Fruit fly (Drosophila melanogaster) whole organism, embryonic: ENCODE data around the gene CG31798.
A peak's percentile ranks its signal among the peaks of the same experiment; 100 is the strongest.

Experiments
- Bgb ChIP-seq: fragments of 200-800 bp; sonication (Bioruptor generic); IDR thresholded peaks from 2 replicates; pipeline ENCODE4 v1.3.6; 2022; ENCODE audit warnings: missing biosample characterization, missing genetic modification characterization; ENCODE audit not compliant: partially characterized antibody
- BtbVII ChIP-seq: fragments of 200-800 bp; sonication (Bioruptor generic); optimal IDR thresholded peaks from 3 replicates; lab custom pipeline; 2017; ENCODE audit warnings: missing biosample characterization, mild to moderate bottlenecking, missing genetic modification characterization
- CG12071 ChIP-seq: fragments of 200-800 bp; sonication (Bioruptor generic); optimal IDR thresholded peaks from 3 replicates; lab custom pipeline; 2018; ENCODE audit warnings: missing biosample characterization, mild to moderate bottlenecking, missing genetic modification characterization
- CG12659 ChIP-seq: fragments of 200-800 bp; sonication (Bioruptor generic); optimal IDR thresholded peaks from 3 replicates; lab custom pipeline; 2017; ENCODE audit warnings: mild to moderate bottlenecking, missing biosample characterization, missing genetic modification reagents, missing genetic modification characterization
- CG14965 ChIP-seq: fragments of 200-800 bp; sonication (Bioruptor generic); optimal IDR thresholded peaks from 2 replicates; lab custom pipeline; 2016; ENCODE audit warnings: missing biosample characterization, missing genetic modification characterization, borderline replicate concordance
- CG17612 ChIP-seq: fragments of 200-800 bp; sonication (Bioruptor generic); IDR thresholded peaks from 2 replicates; pipeline ENCODE4 v1.3.6; 2022; ENCODE audit warnings: missing biosample characterization, missing genetic modification characterization
- CG33557 ChIP-seq: fragments of 200-800 bp; sonication (Bioruptor generic); optimal IDR thresholded peaks from 2 replicates; lab custom pipeline; 2019; ENCODE audit warnings: missing biosample characterization, mild to moderate bottlenecking, missing genetic modification characterization, moderate library complexity
- CG3847 ChIP-seq: fragments of 200-800 bp; sonication (Bioruptor generic); IDR thresholded peaks from 2 replicates; pipeline ENCODE4 v1.3.6; 2022; ENCODE audit warnings: missing biosample characterization, missing genetic modification characterization
- CG4617 ChIP-seq: fragments of 200-800 bp; sonication (Bioruptor generic); optimal IDR thresholded peaks from 3 replicates; lab custom pipeline; 2016; ENCODE audit warnings: missing biosample characterization, missing genetic modification characterization, borderline replicate concordance
- CG6689 ChIP-seq: fragments of 200-800 bp; sonication (Bioruptor generic); IDR thresholded peaks from 2 replicates; pipeline ENCODE4 v1.3.6; 2022; ENCODE audit warnings: missing biosample characterization, missing genetic modification characterization
- CG6791 ChIP-seq: fragments of 200-800 bp; sonication (Bioruptor generic); IDR thresholded peaks from 3 replicates; pipeline ENCODE4 v1.3.6; 2022; ENCODE audit warnings: missing biosample characterization, missing genetic modification characterization; ENCODE audit not compliant: partially characterized antibody
- CG7556 ChIP-seq: fragments of 200-800 bp; sonication (Bioruptor generic); optimal IDR thresholded peaks from 2 replicates; lab custom pipeline; 2017; ENCODE audit warnings: missing biosample characterization, mild to moderate bottlenecking, missing genetic modification characterization
- CG7745 ChIP-seq: fragments of 200-800 bp; sonication (Bioruptor generic); optimal IDR thresholded peaks from 2 replicates; lab custom pipeline; 2018; ENCODE audit warnings: missing biosample characterization, mild to moderate bottlenecking, missing genetic modification characterization, moderate library complexity
- CG8089 ChIP-seq: fragments of 200-800 bp; sonication (Bioruptor generic); optimal IDR thresholded peaks from 3 replicates; lab custom pipeline; 2016; ENCODE audit warnings: missing biosample characterization, missing genetic modification characterization
- CG8359 ChIP-seq: fragments of 200-800 bp; sonication (Bioruptor generic); optimal IDR thresholded peaks from 2 replicates; lab custom pipeline; 2017; ENCODE audit warnings: missing biosample characterization, mild to moderate bottlenecking, missing genetic modification characterization, borderline replicate concordance
- CG8944 ChIP-seq: fragments of 200-800 bp; sonication (Bioruptor generic); optimal IDR thresholded peaks from 3 replicates; lab custom pipeline; 2016; ENCODE audit warnings: missing biosample characterization, missing genetic modification characterization
- CG9817 ChIP-seq: fragments of 200-800 bp; sonication (Bioruptor generic); optimal IDR thresholded peaks from 2 replicates; lab custom pipeline; 2018; ENCODE audit warnings: missing biosample characterization, mild to moderate bottlenecking, missing genetic modification characterization, moderate library complexity
- Deaf1 ChIP-seq: fragments of 200-800 bp; optimal IDR thresholded peaks from 3 replicates; lab custom pipeline; 2019; ENCODE audit warnings: missing biosample characterization, mild to moderate bottlenecking, missing genetic modification characterization, moderate library complexity
- Dref ChIP-seq: fragments of 200-800 bp; sonication (Bioruptor generic); IDR thresholded peaks from 2 replicates; pipeline ENCODE4 v1.3.6; 2022; ENCODE audit warnings: missing biosample characterization, missing genetic modification characterization
- Drgx ChIP-seq: fragments of 200-800 bp; sonication (Bioruptor generic); IDR thresholded peaks from 2 replicates; pipeline ENCODE4 v1.3.6; 2022; ENCODE audit warnings: missing biosample characterization, missing genetic modification characterization
- E2f1 ChIP-seq: fragments of 200-800 bp; sonication (Bioruptor generic); IDR thresholded peaks from 2 replicates; pipeline ENCODE4 v1.3.6; 2022; ENCODE audit warnings: missing biosample characterization, missing genetic modification characterization
- ERR ChIP-seq: fragments of 200-800 bp; sonication (Bioruptor generic); optimal IDR thresholded peaks from 2 replicates; lab custom pipeline; 2016; ENCODE audit warnings: missing biosample characterization, missing genetic modification characterization
- H2.0 ChIP-seq: fragments of 200-800 bp; sonication (Bioruptor generic); IDR thresholded peaks from 2 replicates; pipeline ENCODE4 v1.3.6; 2022; ENCODE audit warnings: missing biosample characterization, missing genetic modification characterization
- Hand ChIP-seq: fragments of 200-800 bp; sonication (Bioruptor generic); optimal IDR thresholded peaks from 2 replicates; lab custom pipeline; 2017; ENCODE audit warnings: mild to moderate bottlenecking, missing biosample characterization, missing genetic modification reagents, missing genetic modification characterization
- Mad ChIP-seq: fragments of 200-800 bp; sonication (Bioruptor generic); optimal IDR thresholded peaks from 2 replicates; lab custom pipeline; 2016; ENCODE audit warnings: missing biosample characterization, missing genetic modification characterization
- Med ChIP-seq: fragments of 200-800 bp; sonication (Bioruptor generic); peaks from one replicate; lab custom pipeline; 2016; ENCODE audit warnings: missing biosample characterization, missing genetic modification characterization, mild to moderate bottlenecking, inconsistent platforms, moderate library complexity
- NFAT ChIP-seq: fragments of 200-800 bp; sonication (Bioruptor generic); IDR thresholded peaks from 2 replicates; pipeline ENCODE4 v1.3.6; 2022; ENCODE audit warnings: missing biosample characterization, missing genetic modification characterization
- NK7.1 ChIP-seq: fragments of 200-800 bp; sonication (Bioruptor generic); optimal IDR thresholded peaks from 3 replicates; lab custom pipeline; 2016; ENCODE audit warnings: missing biosample characterization, missing genetic modification characterization
- Optix ChIP-seq: fragments of 200-800 bp; sonication (Bioruptor generic); IDR thresholded peaks from 3 replicates; pipeline ENCODE4 v1.3.6; 2022; ENCODE audit warnings: missing biosample characterization, missing genetic modification characterization
- Six4 ChIP-seq: fragments of 200-800 bp; sonication (Bioruptor generic); optimal IDR thresholded peaks from 2 replicates; lab custom pipeline; 2016; ENCODE audit warnings: missing biosample characterization, missing genetic modification characterization
- Xbp1 ChIP-seq: fragments of 200-800 bp; sonication (Bioruptor generic); optimal IDR thresholded peaks from 3 replicates; lab custom pipeline; 2016; ENCODE audit warnings: missing biosample characterization, mild to moderate bottlenecking, missing genetic modification characterization
- ara ChIP-seq: fragments of 200-800 bp; sonication (Bioruptor generic); IDR thresholded peaks from 2 replicates; pipeline ENCODE4 v1.3.6; 2022; ENCODE audit warnings: missing biosample characterization, missing genetic modification characterization
- cad ChIP-seq: fragments of >200 bp; optimal IDR thresholded peaks from 2 replicates; lab custom pipeline; 2017; ENCODE audit warnings: missing biosample characterization, missing genetic modification characterization
- chinmo ChIP-seq: fragments of 200-800 bp; sonication (Bioruptor generic); IDR thresholded peaks from 4 replicates; pipeline ENCODE4 v1.3.6; 2022; ENCODE audit warnings: missing biosample characterization, missing genetic modification characterization; ENCODE audit not compliant: partially characterized antibody
- dysf ChIP-seq: fragments of 200-800 bp; sonication (Bioruptor generic); IDR thresholded peaks from 3 replicates; pipeline ENCODE4 v1.3.6; 2022; ENCODE audit warnings: missing biosample characterization, missing genetic modification characterization
- grau ChIP-seq: fragments of 200-800 bp; optimal IDR thresholded peaks from 3 replicates; lab custom pipeline; 2019; ENCODE audit warnings: missing biosample characterization, mild to moderate bottlenecking, missing genetic modification characterization, moderate library complexity
- nom ChIP-seq: fragments of 200-800 bp; sonication (Bioruptor generic); optimal IDR thresholded peaks from 2 replicates; lab custom pipeline; 2017; ENCODE audit warnings: missing biosample characterization, missing genetic modification characterization, mild to moderate bottlenecking, moderate library complexity, missing genetic modification reagents
- odd ChIP-seq: fragments of 200-800 bp; sonication (Bioruptor generic); optimal IDR thresholded peaks from 2 replicates; lab custom pipeline; 2017; ENCODE audit warnings: missing biosample characterization, mild to moderate bottlenecking, missing genetic modification characterization
- org-1 ChIP-seq: fragments of 200-800 bp; sonication (Bioruptor generic); optimal IDR thresholded peaks from 2 replicates; lab custom pipeline; 2017; ENCODE audit warnings: missing biosample characterization, missing genetic modification characterization
- pho ChIP-seq: fragments of 200-800 bp; sonication (Bioruptor generic); optimal IDR thresholded peaks from 2 replicates; lab custom pipeline; 2016; ENCODE audit warnings: missing biosample characterization, missing genetic modification characterization
- prd ChIP-seq, 3 experiments: fragments of >200 bp in 2 of 3; fragments of 200-800 bp in 1 of 3; sonication (Bioruptor generic) in 1 of 3; optimal IDR thresholded peaks in 2 of 3; IDR thresholded peaks in 1 of 3; 2 replicates in 2 of 3; 3 replicates in 1 of 3; pipeline versions ENCODE4 v1.3.6 to Lab custom; 2017 to 2022; ENCODE audit warnings: missing biosample characterization in 1 of 3, missing genetic modification characterization in 1 of 3
- pum ChIP-seq: fragments of 200-800 bp; sonication (Bioruptor generic); optimal IDR thresholded peaks from 2 replicates; lab custom pipeline; 2016; ENCODE audit warnings: missing biosample characterization, missing genetic modification characterization
- ro ChIP-seq: fragments of 200-800 bp; sonication (Bioruptor generic); IDR thresholded peaks from 2 replicates; pipeline ENCODE4 v1.3.6; 2022; ENCODE audit warnings: missing biosample characterization, missing genetic modification characterization
- sd ChIP-seq: fragments of 200-800 bp; sonication (Bioruptor generic); optimal IDR thresholded peaks from 3 replicates; lab custom pipeline; 2018; ENCODE audit warnings: missing biosample characterization, mild to moderate bottlenecking, missing genetic modification characterization, moderate library complexity
- sens ChIP-seq: fragments of 200-800 bp; sonication (Bioruptor generic); peaks from one replicate; lab custom pipeline; 2016; ENCODE audit warnings: missing biosample characterization, missing genetic modification characterization
- slbo ChIP-seq: fragments of 200-800 bp; sonication (Bioruptor generic); IDR thresholded peaks from 2 replicates; pipeline ENCODE4 v1.3.6; 2022; ENCODE audit warnings: missing biosample characterization, missing genetic modification characterization
- sob ChIP-seq: fragments of 200-800 bp; sonication (Bioruptor generic); IDR thresholded peaks from 2 replicates; pipeline ENCODE4 v1.3.6; 2022; ENCODE audit warnings: missing biosample characterization, missing genetic modification characterization
- ssp ChIP-seq: fragments of 200-800 bp; sonication (Bioruptor generic); IDR thresholded peaks from 2 replicates; pipeline ENCODE4 v1.3.6; 2022; ENCODE audit warnings: missing biosample characterization, missing genetic modification characterization

The CG31798 gene

DNA sequence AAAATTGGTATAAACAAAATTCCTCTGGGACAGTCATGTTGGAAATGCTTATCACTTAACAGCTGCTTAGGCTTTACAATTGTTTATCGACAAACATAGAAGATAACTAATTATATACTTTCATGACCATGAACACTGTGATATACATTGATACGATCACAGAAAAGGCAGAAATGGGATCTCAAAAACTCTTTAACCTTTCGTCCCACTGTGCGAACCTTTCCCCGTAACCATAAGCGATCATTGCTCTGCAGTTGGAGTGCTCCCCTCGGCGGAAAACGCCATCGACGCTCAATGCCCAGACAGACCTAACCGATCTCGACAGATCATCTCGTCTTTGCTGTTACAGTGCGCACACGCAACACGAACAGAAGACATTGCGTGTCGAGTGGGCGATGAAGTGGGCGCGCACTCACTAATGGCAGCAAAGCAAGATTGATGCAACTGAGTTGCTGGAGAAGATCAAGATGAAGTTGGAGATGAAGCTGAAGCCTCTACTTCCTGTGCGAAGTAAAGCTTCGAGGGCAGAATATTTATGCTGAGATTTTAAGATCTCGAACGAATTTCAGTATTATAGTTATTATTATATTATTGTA, 30.4 kb downstream of the CG31798 start (continued):
- TF ChIP-seq H2.0 (GFP tag; lab: Robert Waterston, UW) = peak; percentile 3; the same call in 1 of the 2 replicates
- no peak for TF ChIP-seq Six4
- TF ChIP-seq grau (tag; lab: Kevin White, UChicago) = peak; percentile 74
- TF ChIP-seq dysf = peak; percentile 13; the same call in 1 of the 3 replicates
- peak; percentile 12 for TF ChIP-seq CG8089 (GFP tag; lab: Kevin White, UChicago)
- no peak for TF ChIP-seq prd (optimal IDR thresholded peaks at IDR 0.05; lab: Kevin White, UChicago)
- TF ChIP-seq prd (GFP tag; IDR thresholded peaks at IDR 0.05; lab: Robert Waterston, UW) = 0 out of 3 replicates have a peak, but pooled peaks have one; percentile 9
- TF ChIP-seq ara (GFP tag; lab: Robert Waterston, UW) = 0 out of 2 replicates have a peak, but pooled peaks have one; percentile 18
- no peak for TF ChIP-seq CG33557 (GFP tag; lab: Kevin White, UChicago)
- no peak for TF ChIP-seq CG9817
- no peak for TF ChIP-seq CG8359 (GFP tag; lab: Kevin White, UChicago)
- no peak for TF ChIP-seq CG14965
- no peak for TF ChIP-seq NK7.1
- TF ChIP-seq Deaf1 (tag; lab: Kevin White, UChicago) = no peak
- TF ChIP-seq slbo (GFP tag; lab: Robert Waterston, UW) = peak; percentile 25; the same call in 1 of the 2 replicates
- peak; percentile 8; the same call in 1 of the 2 replicates for TF ChIP-seq Drgx (GFP tag; lab: Robert Waterston, UW)
- TF ChIP-seq CG7745 (tag; lab: Kevin White, UChicago) = no peak
- 0 out of 2 replicates have a peak, but pooled peaks have one; percentile 8 for TF ChIP-seq CG6689 (GFP tag; lab: Robert Waterston, UW)
- no peak for TF ChIP-seq NFAT
- TF ChIP-seq sob (GFP tag; lab: Robert Waterston, UW) = 0 out of 2 replicates have a peak, but pooled peaks have one; percentile 8
- TF ChIP-seq Mad (GFP tag; lab: Kevin White, UChicago) = no peak
- 0 out of 2 replicates have a peak, but pooled peaks have one; percentile 20 for TF ChIP-seq E2f1 (GFP tag; lab: Robert Waterston, UW)
- TF ChIP-seq ssp (GFP tag; lab: Robert Waterston, UW) = 0 out of 2 replicates have a peak, but pooled peaks have one; percentile 13
- peak; percentile 3 for TF ChIP-seq pho (GFP tag; lab: Kevin White, UChicago)
- no peak for TF ChIP-seq pum
- TF ChIP-seq CG12071 (GFP tag; lab: Kevin White, UChicago) = no peak
- peak; percentile 82 for TF ChIP-seq sens (GFP tag; lab: Kevin White, UChicago)
- no peak for TF ChIP-seq Dref
- TF ChIP-seq CG7556 (GFP tag; lab: Kevin White, UChicago) = no peak

DNA sequence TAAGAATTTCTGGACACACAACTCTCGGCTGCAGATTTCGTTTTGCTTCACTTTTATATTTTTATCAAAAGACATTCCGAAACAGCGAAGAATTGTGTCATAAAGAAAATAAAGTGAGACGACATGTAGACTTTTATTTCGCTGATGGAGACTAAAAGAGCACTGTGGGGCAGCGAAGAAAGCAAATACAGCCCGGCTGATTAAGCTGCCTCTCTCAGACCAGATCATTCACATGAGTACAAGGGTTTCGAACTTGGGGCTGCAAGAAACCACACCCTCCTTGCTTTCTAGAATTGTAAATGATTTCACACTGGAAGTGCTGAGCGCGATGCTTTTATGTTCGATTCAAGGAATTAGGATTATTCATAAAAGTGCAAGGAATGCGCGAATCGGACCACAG, 31.1 kb downstream of the CG31798 start:
- TF ChIP-seq chinmo (GFP tag; lab: Robert Waterston, UW) = 0 out of 4 replicates have a peak, but pooled peaks have one; percentile 39
- peak; percentile 34 for TF ChIP-seq sd (tag; lab: Kevin White, UChicago)
- TF ChIP-seq Med (GFP tag; lab: Kevin White, UChicago) = peak; percentile 61
- peak; percentile 50 for TF ChIP-seq nom (GFP tag; lab: Kevin White, UChicago)
- TF ChIP-seq BtbVII = no peak
- 0 out of 2 replicates have a peak, but pooled peaks have one; percentile 24 for TF ChIP-seq Bgb (GFP tag; lab: Robert Waterston, UW)
- TF ChIP-seq Optix = no peak
- no peak for TF ChIP-seq cad (GFP tag; lab: Kevin White, UChicago)

DNA sequence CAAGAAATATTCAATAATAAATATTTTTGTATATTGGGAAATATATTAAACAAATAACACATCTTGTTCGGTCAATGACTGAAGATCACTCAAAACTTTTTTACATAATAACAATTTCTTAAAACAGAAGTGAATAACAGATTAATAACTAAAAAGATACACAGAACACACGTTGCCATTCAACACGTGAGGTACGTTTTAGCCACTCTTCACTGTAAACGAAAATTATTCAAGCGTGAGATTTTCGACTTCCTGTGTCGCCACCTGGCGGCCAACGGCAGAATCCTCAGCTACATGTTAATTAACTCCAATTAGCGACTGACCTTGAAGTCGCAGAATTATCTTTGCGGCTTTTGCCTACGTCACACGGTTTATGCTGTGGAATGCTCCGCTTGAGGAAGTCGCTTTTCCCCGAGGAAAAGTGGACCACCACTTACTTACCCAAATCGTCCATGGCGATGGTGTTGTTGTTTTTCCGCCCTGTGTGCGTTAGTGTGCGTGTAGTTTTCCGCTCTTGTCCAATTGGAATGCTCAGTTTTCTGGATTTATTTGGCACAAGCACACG, 31.9 kb downstream of the CG31798 start:
- TF ChIP-seq CG4617 (peak; percentile 9), CG3847 (peak; percentile 43), odd (peak; percentile 52), CG8944 (GFP tag; lab: Kevin White, UChicago) (no peak), CG6791 (GFP tag; lab: Robert Waterston, UW) (peak; percentile 19; the same call in 1 of the 3 replicates), ERR (GFP tag; lab: Kevin White, UChicago) (no peak), org-1 (peak; percentile 66), BtbVII (peak; percentile 65), Hand (GFP tag; lab: Kevin White, UChicago) (no peak), ro (GFP tag; lab: Robert Waterston, UW) (no peak), CG17612 (GFP tag; lab: Robert Waterston, UW) (0 out of 2 replicates have a peak, but pooled peaks have one; percentile 4), CG12659 (peak; percentile 59), Xbp1 (GFP tag; lab: Kevin White, UChicago) (peak; percentile 77)
